Worm (Caenorhabditis elegans) whole organism, mixed stage, embryonic: ENCODE measurements around the gene Y41C4A.6.

ENCODE experiments used
- cnd-1 ChIP-seq: fragments of 200-800 bp; sonication (Bioruptor generic); optimal IDR thresholded peaks from 2 replicates; lab custom pipeline; 2018; ENCODE audit warnings: mild to moderate bottlenecking, missing genetic modification characterization, missing compliant biosample characterization
- lin-13 ChIP-seq: fragments of 150-350 bp; optimal IDR thresholded peaks from 2 replicates; lab custom pipeline; 2014; ENCODE audit warnings: missing biosample characterization, missing genetic modification characterization
- mls-2 ChIP-seq: sonication (generic microtip); optimal IDR thresholded peaks from 2 replicates; lab custom pipeline; 2016; ENCODE audit warnings: mild to moderate bottlenecking, missing genetic modification characterization, moderate library complexity, missing compliant biosample characterization
- unc-62 ChIP-seq: fragments of 150-350 bp; optimal IDR thresholded peaks from 2 replicates; lab custom pipeline; 2014; ENCODE audit warnings: missing biosample characterization, missing genetic modification reagents, missing genetic modification characterization

- TF ChIP-seq unc-62: no peak
- TF ChIP-seq mls-2 (tag; lab: Kevin White, UChicago): no peak
- no peak for TF ChIP-seq cnd-1 (tag; lab: Kevin White, UChicago)
- TF ChIP-seq lin-13 (tag; lab: Kevin White, UChicago): no peak
Observed at ce11 chrIII:11698569-11698968, 2.2 kb downstream of the Y41C4A.6 start, which contains the start of gene Y41C4A.7.
